Fruit fly (Drosophila melanogaster): ENCODE data around the gene RASSF8.

dm6 chr3R:25665509-25665908 is 3.9 kb downstream of the RASSF8 start, which contains the start of gene Lgr3:
- TF ChIP-seq usp (GFP tag; optimal IDR thresholded peaks at IDR 0.05) (no peak), HLH106 (tag; optimal IDR thresholded peaks at IDR 0.05) (no peak), psq (GFP tag; optimal IDR thresholded peaks at IDR 0.05) (no peak), Hr78 (GFP tag; optimal IDR thresholded peaks at IDR 0.05) (no peak), sv (GFP tag; optimal IDR thresholded peaks at IDR 0.05) (no peak), brk (GFP tag; optimal IDR thresholded peaks at IDR 0.05) (no peak), br (GFP tag; optimal IDR thresholded peaks at IDR 0.05) (no peak), dmrt93B (GFP tag; optimal IDR thresholded peaks at IDR 0.05) (no peak), h (GFP tag; optimal IDR thresholded peaks at IDR 0.05) (no peak), Vsx2 (GFP tag; optimal IDR thresholded peaks at IDR 0.05; ENCODE audit: partially characterized antibody) (no peak), dl (GFP tag; optimal IDR thresholded peaks at IDR 0.05; ENCODE audit: insufficient read depth in 1 of 2, partially characterized antibody in 2 of 2) (no peak), pan (optimal IDR thresholded peaks at IDR 0.05) (no peak), Dfd (GFP tag; optimal IDR thresholded peaks at IDR 0.05) (no peak)
